Worm (Caenorhabditis elegans): ENCODE measurements around the gene F42G2.2.

Gene F42G2.2

DNA sequence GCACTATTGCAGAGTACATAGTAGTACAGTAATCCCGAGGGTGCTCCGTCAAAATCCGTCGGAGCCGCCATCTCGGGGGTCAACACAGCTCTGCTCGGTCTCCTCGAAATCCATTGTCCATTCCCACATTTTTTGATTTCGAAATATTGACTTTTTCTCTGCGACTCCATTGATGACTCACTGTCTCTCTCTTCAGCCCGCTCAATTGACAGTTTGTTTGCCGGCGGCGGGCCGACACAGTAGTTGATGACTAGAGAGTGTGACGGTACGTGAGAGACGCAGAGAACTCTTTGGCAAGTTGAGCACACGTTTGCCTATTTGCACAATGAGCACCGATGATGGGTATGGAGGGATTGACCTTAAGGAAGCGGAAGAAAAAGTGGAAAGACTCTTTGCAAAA is 32.8 kb downstream of the F42G2.2 start:
- TF ChIP-seq unc-39 (tag; optimal IDR thresholded peaks at IDR 0.05) (no peak), nhr-2 (tag; optimal IDR thresholded peaks at IDR 0.05) (peak; percentile 59), nhr-237 (tag; optimal IDR thresholded peaks at IDR 0.05) (peak; percentile 50), tbx-8 (GFP tag; optimal IDR thresholded peaks at IDR 0.05) (no peak), ceh-39 (tag; optimal IDR thresholded peaks at IDR 0.05) (no peak), elt-3 (tag; optimal IDR thresholded peaks at IDR 0.05) (no peak), ztf-11 (tag; optimal IDR thresholded peaks at IDR 0.05) (no peak), pha-4 (tag; optimal IDR thresholded peaks at IDR 0.05) (peak; percentile 86)

DNA sequence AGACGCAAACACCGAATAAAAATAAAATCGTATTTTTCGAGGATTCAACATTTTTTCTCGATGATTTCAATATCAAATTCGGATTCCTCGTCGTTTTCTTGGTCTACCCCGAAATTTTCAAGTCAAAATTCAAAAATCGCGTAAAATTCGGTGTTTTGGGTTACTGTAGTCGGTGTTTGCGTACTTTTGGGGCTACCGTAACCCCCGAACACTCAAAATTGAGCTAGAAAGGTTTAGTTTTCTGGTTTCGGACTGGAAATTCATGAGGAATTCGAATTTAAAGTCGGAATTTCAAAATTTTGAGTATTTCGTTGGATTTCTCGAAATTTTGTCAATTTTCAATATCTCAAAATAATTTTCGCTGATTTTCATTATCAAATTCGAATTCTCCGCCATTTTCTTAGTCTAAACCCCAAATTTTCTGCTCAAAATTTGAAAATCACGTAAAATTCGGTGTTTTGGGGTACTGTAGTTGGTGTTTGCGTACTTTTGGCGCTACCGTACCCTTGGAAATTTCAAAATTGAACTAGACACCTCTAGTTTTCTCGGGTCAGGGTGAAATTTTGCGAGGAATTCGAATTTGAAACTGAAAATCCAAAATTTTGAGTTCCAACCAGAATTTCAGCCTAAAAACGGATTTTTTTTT is 34.0 kb downstream of the F42G2.2 start:
- TF ChIP-seq M03D4.4 (tag; optimal IDR thresholded peaks at IDR 0.05), result no peak
- peak; percentile 55 for TF ChIP-seq lin-13 (tag; optimal IDR thresholded peaks at IDR 0.05)
- no peak for TF ChIP-seq sem-2 (GFP tag; optimal IDR thresholded peaks at IDR 0.05)
- no peak for TF ChIP-seq drap-1 (GFP tag; optimal IDR thresholded peaks at IDR 0.05)
- peak; percentile 79 for TF ChIP-seq lsy-2 (tag; optimal IDR thresholded peaks at IDR 0.05)
- no peak for TF ChIP-seq bed-3 (GFP tag; optimal IDR thresholded peaks at IDR 0.05)
- TF ChIP-seq nhr-12 (tag; optimal IDR thresholded peaks at IDR 0.05), result no peak

DNA sequence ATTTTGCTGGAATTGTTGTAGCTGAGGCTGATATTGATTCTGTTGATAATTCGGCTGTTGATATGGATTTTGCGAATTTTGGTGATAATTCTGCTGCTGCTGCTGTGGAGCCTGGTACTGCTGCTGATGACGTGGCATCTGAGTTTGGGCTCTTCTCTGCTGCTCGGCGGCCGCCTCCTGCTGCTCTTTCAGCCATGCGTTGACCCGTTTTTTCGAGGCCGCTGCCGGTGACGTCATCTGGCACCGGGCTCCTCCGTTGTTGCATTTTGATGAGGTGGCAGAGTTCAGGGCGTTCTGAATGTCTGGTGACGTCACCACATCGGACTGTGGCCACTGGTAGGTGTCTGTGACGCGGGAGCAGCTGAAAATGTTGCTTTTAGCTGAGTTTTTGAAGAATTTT is 35.0 kb downstream of the F42G2.2 start:
- TF ChIP-seq nhr-28 (tag; optimal IDR thresholded peaks at IDR 0.05) (no peak), zip-8 (tag; optimal IDR thresholded peaks at IDR 0.05) (peak; percentile 15)

DNA sequence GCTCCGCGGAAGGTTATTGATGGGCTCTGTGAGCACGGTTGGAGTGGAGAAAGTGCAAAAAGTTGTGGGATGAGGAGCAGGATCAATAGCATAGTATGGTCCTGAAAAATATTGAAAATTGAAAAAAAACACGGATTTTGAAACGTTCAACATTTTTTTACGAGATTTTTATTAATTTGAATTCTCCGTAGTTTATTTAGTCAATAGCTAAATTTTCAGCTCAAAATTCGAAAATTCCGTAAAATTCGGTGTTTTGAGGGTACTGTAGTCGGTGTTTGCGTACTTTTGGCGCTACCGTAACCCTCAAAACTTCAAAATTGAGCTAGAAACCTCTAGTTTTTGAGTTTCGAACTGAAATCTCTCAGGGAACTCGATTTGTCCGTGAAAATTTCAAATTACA is 36.9 kb downstream of the F42G2.2 start, which contains the start of gene pqn-42:
pqn-42 (minus strand) TSS at position 101 of the 400 bp plus-strand sequence.
- TF ChIP-seq zip-8 (tag; optimal IDR thresholded peaks at IDR 0.05) (no peak), nhr-2 (tag; optimal IDR thresholded peaks at IDR 0.05) (no peak), ceh-83 (GFP tag; optimal IDR thresholded peaks at IDR 0.05) (no peak), hlh-1 (tag; optimal IDR thresholded peaks at IDR 0.05) (no peak), unc-39 (tag; optimal IDR thresholded peaks at IDR 0.05) (no peak), sem-2 (GFP tag; optimal IDR thresholded peaks at IDR 0.05) (no peak), mab-5 (tag; optimal IDR thresholded peaks at IDR 0.05) (no peak), flh-1 (GFP tag; optimal IDR thresholded peaks at IDR 0.05) (no peak), M03D4.4 (tag; optimal IDR thresholded peaks at IDR 0.05) (no peak), tbx-8 (GFP tag; optimal IDR thresholded peaks at IDR 0.05) (no peak)

DNA sequence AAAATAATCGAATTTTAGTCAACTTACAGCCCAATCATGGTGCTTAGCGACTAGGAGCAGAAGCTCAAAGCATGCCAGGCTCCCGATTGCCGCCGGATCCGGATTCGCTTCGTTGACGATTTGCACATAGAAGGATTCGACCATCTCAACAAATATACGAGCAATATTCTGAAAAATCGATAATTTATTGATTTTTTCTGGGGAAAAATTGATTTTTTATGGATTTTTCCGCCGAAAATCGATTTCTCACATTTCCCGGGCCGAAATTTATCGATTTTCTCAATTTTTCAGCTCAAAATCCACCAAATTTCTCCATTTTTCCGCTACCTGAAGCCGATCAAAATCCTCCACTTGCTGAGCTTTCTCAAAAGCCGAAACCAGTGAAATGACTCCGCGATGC is 46.9 kb downstream of the F42G2.2 start:
- no peak for TF ChIP-seq mab-5 (tag; optimal IDR thresholded peaks at IDR 0.05)
- no peak for TF ChIP-seq M03D4.4 (tag; optimal IDR thresholded peaks at IDR 0.05)
- TF ChIP-seq nhr-237 (tag; optimal IDR thresholded peaks at IDR 0.05), result no peak

DNA sequence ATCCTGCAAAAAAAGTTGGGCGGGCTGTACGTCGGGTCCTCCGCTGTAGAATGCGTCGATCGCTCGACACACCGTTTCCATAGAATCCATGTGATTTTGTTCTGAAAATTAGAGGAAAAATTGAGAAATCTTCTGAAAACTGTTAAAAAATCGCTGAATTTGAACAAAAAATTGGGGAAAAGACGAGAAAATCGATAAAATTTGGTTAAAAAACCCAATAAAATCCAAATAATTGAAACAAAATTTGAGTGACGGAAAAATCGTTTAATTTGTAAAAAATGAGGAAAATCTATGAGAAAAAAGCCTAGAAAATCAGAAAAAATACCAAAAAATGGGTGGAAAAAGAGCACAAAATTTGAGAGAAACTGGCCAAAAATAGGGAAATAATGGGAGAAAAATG is 51.3 kb downstream of the F42G2.2 start, which contains the start of gene tsr-1:
tsr-1 (minus strand) TSS at position 101 of the 400 bp plus-strand sequence.
- TF ChIP-seq cnd-1 (tag; optimal IDR thresholded peaks at IDR 0.05), result no peak
- TF ChIP-seq nhr-76 (tag; optimal IDR thresholded peaks at IDR 0.05), result no peak
- no peak for TF ChIP-seq snpc-4 (tag; optimal IDR thresholded peaks at IDR 0.05)
- TF ChIP-seq mls-2 (tag; optimal IDR thresholded peaks at IDR 0.05), result no peak
- no peak for TF ChIP-seq unc-39 (tag; optimal IDR thresholded peaks at IDR 0.05)
- no peak for TF ChIP-seq bed-3 (GFP tag; optimal IDR thresholded peaks at IDR 0.05)
- TF ChIP-seq zip-8 (tag; optimal IDR thresholded peaks at IDR 0.05), result no peak
- no peak for TF ChIP-seq hlh-1 (tag; optimal IDR thresholded peaks at IDR 0.05)
- TF ChIP-seq nhr-237 (tag; optimal IDR thresholded peaks at IDR 0.05), result no peak
- TF ChIP-seq ceh-43 (GFP tag; optimal IDR thresholded peaks at IDR 0.05), result no peak
- TF ChIP-seq lin-13 (tag; optimal IDR thresholded peaks at IDR 0.05), result no peak
- no peak for TF ChIP-seq mab-5 (tag; optimal IDR thresholded peaks at IDR 0.05)
- no peak for TF ChIP-seq ceh-83 (GFP tag; optimal IDR thresholded peaks at IDR 0.05)
- TF ChIP-seq sem-2 (GFP tag; optimal IDR thresholded peaks at IDR 0.05), result no peak
- TF ChIP-seq ces-1 (GFP tag; optimal IDR thresholded peaks at IDR 0.05), result no peak
- TF ChIP-seq unc-62 (GFP tag; optimal IDR thresholded peaks at IDR 0.05), result no peak
- TF ChIP-seq flh-1 (GFP tag; optimal IDR thresholded peaks at IDR 0.05), result no peak
- no peak for TF ChIP-seq M03D4.4 (tag; optimal IDR thresholded peaks at IDR 0.05)
- TF ChIP-seq mep-1 (tag; optimal IDR thresholded peaks at IDR 0.05), result no peak

All from whole organism, mixed stage, embryonic.